Worm (Caenorhabditis elegans): ENCODE data around the gene pha-1.

- TF ChIP-seq ceh-31 (tag; optimal IDR thresholded peaks at IDR 0.05), result no peak
- no peak for TF ChIP-seq elt-4 (tag; optimal IDR thresholded peaks at IDR 0.05)
- no peak for TF ChIP-seq pha-4 (tag; optimal IDR thresholded peaks at IDR 0.05)
- no peak for TF ChIP-seq nhr-11 (tag; optimal IDR thresholded peaks at IDR 0.05)
- no peak for TF ChIP-seq T23F11.4 (GFP tag; optimal IDR thresholded peaks at IDR 0.05)
- TF ChIP-seq tbx-2 (tag; optimal IDR thresholded peaks at IDR 0.05), result no peak
- TF ChIP-seq unc-86 (tag; optimal IDR thresholded peaks at IDR 0.05), result no peak
- no peak for TF ChIP-seq rnt-1 (tag; optimal IDR thresholded peaks at IDR 0.05)
- no peak for TF ChIP-seq gmeb-2 (tag; optimal IDR thresholded peaks at IDR 0.05)
- TF ChIP-seq ama-1 (optimal IDR thresholded peaks at IDR 0.05), result no peak
- no peak for TF ChIP-seq pat-9 (tag; optimal IDR thresholded peaks at IDR 0.05)
Observed at ce11 chrIII:11127528-11127927, 4.0 kb upstream of the pha-1 start, which contains the start of gene Y48A6C.8.

Measured in whole organism, late embryonic.